Fruit fly (Drosophila melanogaster) whole organism, embryonic: ENCODE measurements around the gene Sec20.

ENCODE experiments used
- B-H2 ChIP-seq: fragments of 200-800 bp; sonication (Bioruptor generic); optimal IDR thresholded peaks from 2 replicates; lab custom pipeline; 2018; ENCODE audit warnings: missing biosample characterization, mild to moderate bottlenecking, missing genetic modification characterization
- Bdp1 ChIP-seq: fragments of 200-800 bp; sonication (Bioruptor generic); optimal IDR thresholded peaks from 3 replicates; lab custom pipeline; 2016; ENCODE audit warnings: missing biosample characterization, missing genetic modification characterization
- CG10462 ChIP-seq: fragments of 200-800 bp; sonication (Bioruptor generic); optimal IDR thresholded peaks from 2 replicates; lab custom pipeline; 2016; ENCODE audit warnings: missing biosample characterization, missing genetic modification characterization
- CG11456 ChIP-seq: fragments of 200-800 bp; sonication (Bioruptor generic); IDR thresholded peaks from 3 replicates; pipeline ENCODE4 v1.3.6; 2022; ENCODE audit warnings: missing biosample characterization, missing genetic modification characterization
- CG11504 ChIP-seq: fragments of 200-800 bp; sonication (Bioruptor generic); optimal IDR thresholded peaks from 3 replicates; lab custom pipeline; 2019; ENCODE audit warnings: missing biosample characterization, mild to moderate bottlenecking, missing genetic modification characterization, moderate library complexity
- CG12391 ChIP-seq: fragments of 200-800 bp; sonication (Bioruptor generic); optimal IDR thresholded peaks from 3 replicates; lab custom pipeline; 2018; ENCODE audit warnings: missing biosample characterization, mild to moderate bottlenecking, missing genetic modification characterization, moderate library complexity
- CG13894 ChIP-seq: fragments of 200-800 bp; sonication (Bioruptor generic); optimal IDR thresholded peaks from 3 replicates; lab custom pipeline; 2018; ENCODE audit warnings: missing biosample characterization, mild to moderate bottlenecking, missing genetic modification characterization, moderate library complexity
- CG17359 ChIP-seq: fragments of 200-800 bp; sonication (Bioruptor generic); optimal IDR thresholded peaks from 3 replicates; lab custom pipeline; 2018; ENCODE audit warnings: missing biosample characterization, mild to moderate bottlenecking, missing genetic modification characterization, moderate library complexity
- CG17385 ChIP-seq: fragments of 200-800 bp; sonication (Bioruptor generic); optimal IDR thresholded peaks from 3 replicates; lab custom pipeline; 2018; ENCODE audit warnings: missing biosample characterization, mild to moderate bottlenecking, missing genetic modification characterization
- CG32532 ChIP-seq: fragments of 200-800 bp; sonication (Bioruptor generic); IDR thresholded peaks from 2 replicates; pipeline ENCODE4 v1.3.6; 2022; ENCODE audit warnings: missing biosample characterization, missing genetic modification characterization
- CG3847 ChIP-seq: fragments of 200-800 bp; sonication (Bioruptor generic); IDR thresholded peaks from 2 replicates; pipeline ENCODE4 v1.3.6; 2022; ENCODE audit warnings: missing biosample characterization, missing genetic modification characterization
- CG4328 ChIP-seq: fragments of 200-800 bp; sonication (Bioruptor generic); optimal IDR thresholded peaks from 3 replicates; lab custom pipeline; 2017; ENCODE audit warnings: missing biosample characterization, missing genetic modification reagents, missing genetic modification characterization
- CG6254 ChIP-seq: fragments of 200-800 bp; sonication (Bioruptor generic); optimal IDR thresholded peaks from 3 replicates; lab custom pipeline; 2017; ENCODE audit warnings: mild to moderate bottlenecking, missing biosample characterization, missing genetic modification reagents, missing genetic modification characterization
- CG6689 ChIP-seq: fragments of 200-800 bp; sonication (Bioruptor generic); IDR thresholded peaks from 2 replicates; pipeline ENCODE4 v1.3.6; 2022; ENCODE audit warnings: missing biosample characterization, missing genetic modification characterization
- CG7786 ChIP-seq: fragments of 200-800 bp; sonication (Bioruptor generic); optimal IDR thresholded peaks from 2 replicates; lab custom pipeline; 2016; ENCODE audit warnings: missing biosample characterization, missing genetic modification characterization
- CG7928 ChIP-seq: fragments of 200-800 bp; sonication (Bioruptor generic); optimal IDR thresholded peaks from 2 replicates; lab custom pipeline; 2017; ENCODE audit warnings: missing biosample characterization, mild to moderate bottlenecking, missing genetic modification characterization
- CG7963 ChIP-seq: fragments of 200-800 bp; sonication (Bioruptor generic); IDR thresholded peaks from 3 replicates; pipeline ENCODE4 v1.3.6; 2022; ENCODE audit warnings: missing biosample characterization, missing genetic modification characterization; ENCODE audit not compliant: partially characterized antibody
- CG7987 ChIP-seq: fragments of 200-800 bp; sonication (Bioruptor generic); optimal IDR thresholded peaks from 2 replicates; lab custom pipeline; 2018; ENCODE audit warnings: missing biosample characterization, mild to moderate bottlenecking, missing genetic modification characterization, moderate library complexity
- CG8924 ChIP-seq: fragments of 200-800 bp; optimal IDR thresholded peaks from 3 replicates; lab custom pipeline; 2019; ENCODE audit warnings: missing biosample characterization, mild to moderate bottlenecking, missing genetic modification characterization, moderate library complexity
- Dfd ChIP-seq, 2 experiments: fragments of >200 bp; optimal IDR thresholded peaks; 2 replicates each; lab custom pipeline; 2017; ENCODE audit warnings: missing biosample characterization in 2 of 2, missing genetic modification characterization in 2 of 2
- E2f2 ChIP-seq: fragments of 200-800 bp; sonication (Bioruptor generic); IDR thresholded peaks from 2 replicates; pipeline ENCODE4 v1.3.6; 2022; ENCODE audit warnings: missing biosample characterization, missing genetic modification characterization
- Hmx ChIP-seq: fragments of 200-800 bp; sonication (Bioruptor generic); optimal IDR thresholded peaks from 2 replicates; lab custom pipeline; 2016; ENCODE audit warnings: missing biosample characterization, missing genetic modification characterization
- MTF-1 ChIP-seq: fragments of 200-800 bp; sonication (Bioruptor generic); optimal IDR thresholded peaks from 2 replicates; lab custom pipeline; 2018; ENCODE audit warnings: missing biosample characterization, mild to moderate bottlenecking, missing genetic modification characterization, borderline replicate concordance
- Meics ChIP-seq: fragments of 200-800 bp; sonication (Bioruptor generic); optimal IDR thresholded peaks from 2 replicates; lab custom pipeline; 2017; ENCODE audit warnings: missing biosample characterization, mild to moderate bottlenecking, missing genetic modification characterization
- Mes4 ChIP-seq: fragments of 200-800 bp; sonication (Bioruptor generic); optimal IDR thresholded peaks from 2 replicates; lab custom pipeline; 2016; ENCODE audit warnings: missing biosample characterization, missing genetic modification characterization
- NC2α ChIP-seq: fragments of 200-800 bp; sonication (Bioruptor generic); optimal IDR thresholded peaks from 2 replicates; lab custom pipeline; 2016; ENCODE audit warnings: missing biosample characterization, missing genetic modification characterization
- NC2β ChIP-seq: fragments of 200-800 bp; sonication (Bioruptor generic); optimal IDR thresholded peaks from 2 replicates; lab custom pipeline; 2016; ENCODE audit warnings: missing biosample characterization, missing genetic modification characterization
- Nf-YC ChIP-seq: fragments of 200-800 bp; optimal IDR thresholded peaks from 3 replicates; lab custom pipeline; 2019; ENCODE audit warnings: missing biosample characterization, mild to moderate bottlenecking, missing genetic modification characterization, moderate library complexity
- Ravus ChIP-seq: fragments of 200-800 bp; sonication (Bioruptor generic); IDR thresholded peaks from 2 replicates; pipeline ENCODE4 v1.3.6; 2022; ENCODE audit warnings: missing biosample characterization, missing genetic modification characterization
- Sox102F ChIP-seq: fragments of 200-800 bp; sonication (Bioruptor generic); optimal IDR thresholded peaks from 2 replicates; lab custom pipeline; 2018; ENCODE audit warnings: missing biosample characterization, mild to moderate bottlenecking, missing genetic modification characterization, moderate library complexity
- Sry-β ChIP-seq: fragments of 200-800 bp; sonication (Bioruptor generic); optimal IDR thresholded peaks from 2 replicates; lab custom pipeline; 2018; ENCODE audit warnings: missing biosample characterization, mild to moderate bottlenecking, missing genetic modification characterization, moderate library complexity
- ash1 ChIP-seq: fragments of 200-800 bp; sonication (Bioruptor generic); optimal IDR thresholded peaks from 2 replicates; lab custom pipeline; 2018; ENCODE audit warnings: missing biosample characterization, mild to moderate bottlenecking, missing genetic modification characterization
- chm ChIP-seq: fragments of 200-800 bp; sonication (Bioruptor generic); IDR thresholded peaks from 2 replicates; pipeline ENCODE4 v1.3.6; 2022; ENCODE audit warnings: missing biosample characterization, missing genetic modification characterization
- chn ChIP-seq: fragments of 200-800 bp; sonication (Bioruptor generic); optimal IDR thresholded peaks from 2 replicates; lab custom pipeline; 2016; ENCODE audit warnings: missing biosample characterization, missing genetic modification characterization
- disco-r ChIP-seq: fragments of 200-800 bp; sonication (Bioruptor generic); optimal IDR thresholded peaks from 2 replicates; lab custom pipeline; 2016; ENCODE audit warnings: missing biosample characterization, missing genetic modification characterization
- ems ChIP-seq: fragments of 200-800 bp; sonication (Bioruptor generic); optimal IDR thresholded peaks from 3 replicates; lab custom pipeline; 2016; ENCODE audit warnings: missing biosample characterization, missing genetic modification characterization
- en ChIP-seq: fragments of 200-800 bp; sonication (Bioruptor generic); optimal IDR thresholded peaks from 2 replicates; lab custom pipeline; 2016; ENCODE audit warnings: missing biosample characterization, missing genetic modification characterization
- fd102C ChIP-seq: fragments of 200-800 bp; sonication (Bioruptor generic); optimal IDR thresholded peaks from 2 replicates; lab custom pipeline; 2018; ENCODE audit warnings: missing biosample characterization, mild to moderate bottlenecking, missing genetic modification characterization, moderate library complexity
- jumu ChIP-seq: fragments of 200-800 bp; sonication (Bioruptor generic); optimal IDR thresholded peaks from 3 replicates; lab custom pipeline; 2016; ENCODE audit warnings: missing biosample characterization, missing genetic modification characterization
- ken ChIP-seq: fragments of 200-800 bp; sonication (Bioruptor generic); IDR thresholded peaks from 3 replicates; pipeline ENCODE4 v1.3.6; 2022; ENCODE audit warnings: missing biosample characterization, missing genetic modification characterization
- nerfin-1 ChIP-seq: fragments of 200-800 bp; sonication (Bioruptor generic); optimal IDR thresholded peaks from 3 replicates; lab custom pipeline; 2019; ENCODE audit warnings: missing biosample characterization, mild to moderate bottlenecking, missing genetic modification characterization, moderate library complexity
- pfk ChIP-seq: fragments of 200-800 bp; sonication (Bioruptor generic); optimal IDR thresholded peaks from 2 replicates; lab custom pipeline; 2018; ENCODE audit warnings: missing biosample characterization, mild to moderate bottlenecking, missing genetic modification characterization, moderate library complexity
- pho ChIP-seq: fragments of 200-800 bp; sonication (Bioruptor generic); optimal IDR thresholded peaks from 2 replicates; lab custom pipeline; 2016; ENCODE audit warnings: missing biosample characterization, missing genetic modification characterization
- row ChIP-seq: fragments of 200-800 bp; sonication (Bioruptor generic); IDR thresholded peaks from 3 replicates; pipeline ENCODE4 v1.3.6; 2022; ENCODE audit warnings: missing biosample characterization, missing genetic modification characterization
- slp2 ChIP-seq: fragments of 200-800 bp; sonication (Bioruptor generic); optimal IDR thresholded peaks from 2 replicates; lab custom pipeline; 2016; ENCODE audit warnings: missing biosample characterization, missing genetic modification characterization
- sob ChIP-seq: fragments of 200-800 bp; sonication (Bioruptor generic); IDR thresholded peaks from 2 replicates; pipeline ENCODE4 v1.3.6; 2022; ENCODE audit warnings: missing biosample characterization, missing genetic modification characterization
- trh ChIP-seq: fragments of 200-800 bp; sonication (Bioruptor generic); optimal IDR thresholded peaks from 2 replicates; lab custom pipeline; 2016; ENCODE audit warnings: missing biosample characterization, missing genetic modification characterization
- tx ChIP-seq: fragments of 200-800 bp; sonication (Bioruptor generic); optimal IDR thresholded peaks from 2 replicates; lab custom pipeline; 2016; ENCODE audit warnings: missing biosample characterization, missing genetic modification characterization
- zfh1 ChIP-seq: fragments of 200-800 bp; sonication (Bioruptor generic); IDR thresholded peaks from 3 replicates; pipeline ENCODE4 v1.3.6; 2022; ENCODE audit warnings: missing biosample characterization, missing genetic modification characterization
- zfh2 ChIP-seq: fragments of 200-800 bp; sonication (Bioruptor generic); optimal IDR thresholded peaks from 2 replicates; lab custom pipeline; 2016; ENCODE audit warnings: missing biosample characterization, missing genetic modification characterization

Sec20 gene

dm6 chr3R:5862032-5862641, 37.8 kb upstream of the Sec20 start, which contains the start of gene CG2017 (continued):
- TF ChIP-seq sob (GFP tag; lab: Robert Waterston, UW): peak; percentile 78
- peak; percentile 11 for TF ChIP-seq slp2 (GFP tag; lab: Kevin White, UChicago)
- peak; percentile 36; the same call in 1 of the 3 replicates for TF ChIP-seq row (GFP tag; lab: Robert Waterston, UW)
- no peak for TF ChIP-seq NC2β
- peak; percentile 6 for TF ChIP-seq CG17385
- peak; percentile 70; the same call in 2 of the 3 replicates for TF ChIP-seq CG11456 (GFP tag; lab: Robert Waterston, UW)
- TF ChIP-seq E2f2 (GFP tag; lab: Robert Waterston, UW): peak; percentile 85
- TF ChIP-seq pho (GFP tag; lab: Kevin White, UChicago): peak; percentile 63
- peak; percentile 11 for TF ChIP-seq Sox102F (GFP tag; lab: Kevin White, UChicago)
- TF ChIP-seq Meics (GFP tag; lab: Kevin White, UChicago): peak; percentile 32
- peak; percentile 45; the same call in 1 of the 3 replicates for TF ChIP-seq zfh1
- peak; percentile 70 for TF ChIP-seq B-H2
- TF ChIP-seq Ravus (GFP tag; lab: Robert Waterston, UW): no peak
- no peak for TF ChIP-seq CG10462 (GFP tag; lab: Kevin White, UChicago)
- TF ChIP-seq CG7963 (GFP tag; lab: Robert Waterston, UW): no peak
- peak; percentile 35 for TF ChIP-seq nerfin-1 (tag; lab: Kevin White, UChicago)
- TF ChIP-seq ken (GFP tag; lab: Robert Waterston, UW): peak; percentile 69; the same call in 2 of the 3 replicates
- peak; percentile 61 for TF ChIP-seq jumu (GFP tag; lab: Kevin White, UChicago)
- peak; percentile 65 for TF ChIP-seq tx (GFP tag; lab: Kevin White, UChicago)
- peak; percentile 18 for TF ChIP-seq disco-r (GFP tag; lab: Kevin White, UChicago)
- peak; percentile 1 for TF ChIP-seq CG13894 (tag; lab: Kevin White, UChicago)
- no peak for TF ChIP-seq Dfd (GFP tag; optimal IDR thresholded peaks at IDR 0.05; lab: Kevin White, UChicago)
- peak; percentile 2 for TF ChIP-seq pfk (GFP tag; lab: Kevin White, UChicago)
- TF ChIP-seq trh: no peak
- peak; percentile 31 for TF ChIP-seq ems (GFP tag; lab: Kevin White, UChicago)
- TF ChIP-seq en: no peak
- TF ChIP-seq Sry-β (GFP tag; lab: Kevin White, UChicago): peak; percentile 51
- TF ChIP-seq CG6689 (GFP tag; lab: Robert Waterston, UW): no peak
- TF ChIP-seq CG12391 (tag; lab: Kevin White, UChicago): peak; percentile 24
- no peak for TF ChIP-seq Hmx (GFP tag; lab: Kevin White, UChicago)
- peak; percentile 25 for TF ChIP-seq CG8924
- no peak for TF ChIP-seq Mes4 (GFP tag; lab: Kevin White, UChicago)
- TF ChIP-seq CG17359 (tag; lab: Kevin White, UChicago): peak; percentile 3
- peak; percentile 45 for TF ChIP-seq CG7786 (GFP tag; lab: Kevin White, UChicago)
- peak; percentile 27 for TF ChIP-seq ash1 (GFP tag; lab: Kevin White, UChicago)
- TF ChIP-seq Bdp1 (GFP tag; lab: Kevin White, UChicago): peak; percentile 7
- TF ChIP-seq MTF-1 (GFP tag; lab: Kevin White, UChicago): no peak
- peak; percentile 28 for TF ChIP-seq fd102C (GFP tag; lab: Kevin White, UChicago)
- TF ChIP-seq Nf-YC (tag; lab: Kevin White, UChicago): peak; percentile 20
- peak; percentile 52; the same call in 1 of the 2 replicates for TF ChIP-seq CG32532 (GFP tag; lab: Robert Waterston, UW)
- TF ChIP-seq CG7987 (GFP tag; lab: Kevin White, UChicago): peak; percentile 51
- peak; percentile 52 for TF ChIP-seq zfh2 (GFP tag; lab: Kevin White, UChicago)
- TF ChIP-seq CG6254: no peak
- peak; percentile 48 for TF ChIP-seq chn (GFP tag; lab: Kevin White, UChicago)
- TF ChIP-seq CG4328 (GFP tag; lab: Kevin White, UChicago): no peak
- TF ChIP-seq chm (GFP tag; lab: Robert Waterston, UW): no peak
- TF ChIP-seq CG11504: peak; percentile 52
- TF ChIP-seq NC2α: peak; percentile 35
- peak; percentile 85 for TF ChIP-seq CG3847
- peak; percentile 44 for TF ChIP-seq CG7928 (GFP tag; lab: Kevin White, UChicago)
